Fruit fly (Drosophila melanogaster) whole organism, embryonic: ENCODE data around the gene SREBP.

Experiments used
- ATbp ChIP-seq: fragments of 200-800 bp; sonication (Bioruptor generic); optimal IDR thresholded peaks from 2 replicates; lab custom pipeline; 2017; ENCODE audit warnings: missing biosample characterization, mild to moderate bottlenecking, missing genetic modification characterization, missing genetic modification reagents
- Atf3 ChIP-seq: fragments of 200-800 bp; sonication (Bioruptor generic); optimal IDR thresholded peaks from 3 replicates; lab custom pipeline; 2016; ENCODE audit warnings: missing biosample characterization, missing genetic modification characterization
- B-H2 ChIP-seq: fragments of 200-800 bp; sonication (Bioruptor generic); optimal IDR thresholded peaks from 2 replicates; lab custom pipeline; 2018; ENCODE audit warnings: missing biosample characterization, mild to moderate bottlenecking, missing genetic modification characterization
- CG11723 ChIP-seq: fragments of 200-800 bp; sonication (Bioruptor generic); optimal IDR thresholded peaks from 2 replicates; lab custom pipeline; 2017; ENCODE audit warnings: missing biosample characterization, mild to moderate bottlenecking, missing genetic modification characterization
- CG12299 ChIP-seq: fragments of 200-800 bp; sonication (Bioruptor generic); optimal IDR thresholded peaks from 2 replicates; lab custom pipeline; 2018; ENCODE audit warnings: missing biosample characterization, mild to moderate bottlenecking, missing genetic modification characterization
- CG13775 ChIP-seq: fragments of 200-800 bp; sonication (Bioruptor generic); optimal IDR thresholded peaks from 3 replicates; lab custom pipeline; 2017; ENCODE audit warnings: missing biosample characterization, mild to moderate bottlenecking, missing genetic modification characterization
- CG13894 ChIP-seq: fragments of 200-800 bp; sonication (Bioruptor generic); optimal IDR thresholded peaks from 3 replicates; lab custom pipeline; 2018; ENCODE audit warnings: missing biosample characterization, mild to moderate bottlenecking, missing genetic modification characterization, moderate library complexity
- CG15011 ChIP-seq: fragments of 200-800 bp; sonication (Bioruptor generic); optimal IDR thresholded peaks from 3 replicates; lab custom pipeline; 2018; ENCODE audit warnings: missing biosample characterization, mild to moderate bottlenecking, missing genetic modification characterization
- CG1647 ChIP-seq: fragments of 200-800 bp; sonication (Bioruptor generic); optimal IDR thresholded peaks from 3 replicates; lab custom pipeline; 2016; ENCODE audit warnings: missing biosample characterization, missing genetic modification characterization
- CG17385 ChIP-seq: fragments of 200-800 bp; sonication (Bioruptor generic); optimal IDR thresholded peaks from 3 replicates; lab custom pipeline; 2018; ENCODE audit warnings: missing biosample characterization, mild to moderate bottlenecking, missing genetic modification characterization
- CG2678 ChIP-seq: fragments of 200-800 bp; sonication (Bioruptor generic); optimal IDR thresholded peaks from 3 replicates; lab custom pipeline; 2019; ENCODE audit warnings: missing biosample characterization, mild to moderate bottlenecking, missing genetic modification characterization, moderate library complexity
- CG2875 ChIP-seq: fragments of 200-800 bp; sonication (Bioruptor generic); optimal IDR thresholded peaks from 2 replicates; lab custom pipeline; 2017; ENCODE audit warnings: missing biosample characterization, mild to moderate bottlenecking, missing genetic modification characterization, missing genetic modification reagents
- CG3281 ChIP-seq: fragments of 200-800 bp; sonication (Bioruptor generic); optimal IDR thresholded peaks from 3 replicates; lab custom pipeline; 2017; ENCODE audit warnings: missing biosample characterization, mild to moderate bottlenecking, missing genetic modification characterization
- CG3407 ChIP-seq: fragments of 200-800 bp; sonication (Bioruptor generic); optimal IDR thresholded peaks from 2 replicates; lab custom pipeline; 2018; ENCODE audit warnings: missing biosample characterization, mild to moderate bottlenecking, missing genetic modification characterization
- CG5180 ChIP-seq: fragments of 200-800 bp; sonication (Bioruptor generic); optimal IDR thresholded peaks from 3 replicates; lab custom pipeline; 2017; ENCODE audit warnings: missing biosample characterization, missing genetic modification characterization, mild to moderate bottlenecking, moderate library complexity, missing genetic modification reagents
- CG7963 ChIP-seq: fragments of 200-800 bp; sonication (Bioruptor generic); IDR thresholded peaks from 3 replicates; pipeline ENCODE4 v1.3.6; 2022; ENCODE audit warnings: missing biosample characterization, missing genetic modification characterization; ENCODE audit not compliant: partially characterized antibody
- CG7987 ChIP-seq: fragments of 200-800 bp; sonication (Bioruptor generic); optimal IDR thresholded peaks from 2 replicates; lab custom pipeline; 2018; ENCODE audit warnings: missing biosample characterization, mild to moderate bottlenecking, missing genetic modification characterization, moderate library complexity
- CG9817 ChIP-seq: fragments of 200-800 bp; sonication (Bioruptor generic); optimal IDR thresholded peaks from 2 replicates; lab custom pipeline; 2018; ENCODE audit warnings: missing biosample characterization, mild to moderate bottlenecking, missing genetic modification characterization, moderate library complexity
- Dll ChIP-seq: fragments of 200-800 bp; sonication (Bioruptor generic); IDR thresholded peaks from 4 replicates; pipeline ENCODE4 v1.3.6; 2022; ENCODE audit warnings: missing biosample characterization, missing genetic modification characterization; ENCODE audit not compliant: partially characterized antibody
- Elba2 ChIP-seq: fragments of 200-800 bp; sonication (Bioruptor generic); optimal IDR thresholded peaks from 3 replicates; lab custom pipeline; 2016; ENCODE audit warnings: missing biosample characterization, missing genetic modification characterization
- H2.0 ChIP-seq: fragments of 200-800 bp; sonication (Bioruptor generic); IDR thresholded peaks from 2 replicates; pipeline ENCODE4 v1.3.6; 2022; ENCODE audit warnings: missing biosample characterization, missing genetic modification characterization
- Nf-YB ChIP-seq: fragments of 200-800 bp; sonication (Bioruptor generic); optimal IDR thresholded peaks from 3 replicates; lab custom pipeline; 2019; ENCODE audit warnings: missing biosample characterization, mild to moderate bottlenecking, missing genetic modification characterization, moderate library complexity
- Oli ChIP-seq: fragments of 200-800 bp; sonication (Bioruptor generic); optimal IDR thresholded peaks from 2 replicates; lab custom pipeline; 2018; ENCODE audit warnings: missing biosample characterization, mild to moderate bottlenecking, missing genetic modification characterization, moderate library complexity
- PHDP ChIP-seq: fragments of 200-800 bp; sonication (Bioruptor generic); optimal IDR thresholded peaks from 3 replicates; lab custom pipeline; 2018; ENCODE audit warnings: missing biosample characterization, mild to moderate bottlenecking, missing genetic modification characterization, moderate library complexity
- Vsx1 ChIP-seq: fragments of 200-800 bp; sonication (Bioruptor generic); optimal IDR thresholded peaks from 2 replicates; lab custom pipeline; 2017; ENCODE audit warnings: missing biosample characterization, mild to moderate bottlenecking, missing genetic modification characterization, missing genetic modification reagents
- dmrt99B ChIP-seq: fragments of 200-800 bp; sonication (Bioruptor generic); optimal IDR thresholded peaks from 2 replicates; lab custom pipeline; 2018; ENCODE audit warnings: missing biosample characterization, mild to moderate bottlenecking, missing genetic modification characterization, moderate library complexity
- en ChIP-seq: fragments of 200-800 bp; sonication (Bioruptor generic); optimal IDR thresholded peaks from 2 replicates; lab custom pipeline; 2016; ENCODE audit warnings: missing biosample characterization, missing genetic modification characterization
- grau ChIP-seq: fragments of 200-800 bp; optimal IDR thresholded peaks from 3 replicates; lab custom pipeline; 2019; ENCODE audit warnings: missing biosample characterization, mild to moderate bottlenecking, missing genetic modification characterization, moderate library complexity
- gsb-n ChIP-seq: fragments of 200-800 bp; sonication (Bioruptor generic); optimal IDR thresholded peaks from 3 replicates; lab custom pipeline; 2018; ENCODE audit warnings: missing biosample characterization, mild to moderate bottlenecking, missing genetic modification characterization
- hb ChIP-seq: fragments of 200-800 bp; sonication (Bioruptor generic); IDR thresholded peaks from 3 replicates; pipeline ENCODE4 v1.3.6; 2022; ENCODE audit warnings: missing biosample characterization, missing genetic modification characterization; ENCODE audit not compliant: partially characterized antibody
- hbn ChIP-seq: fragments of 200-800 bp; sonication (Bioruptor generic); IDR thresholded peaks from 2 replicates; pipeline ENCODE4 v1.3.6; 2022; ENCODE audit warnings: missing biosample characterization, missing genetic modification characterization; ENCODE audit not compliant: partially characterized antibody
- hkb ChIP-seq, 2 experiments: fragments of 200-800 bp in 1 of 2; fragments of >200 bp in 1 of 2; sonication (Bioruptor generic) in 1 of 2; IDR thresholded peaks in 1 of 2; optimal IDR thresholded peaks in 1 of 2; 2 replicates each; pipeline versions ENCODE4 v1.3.6 to Lab custom; 2017 to 2022; ENCODE audit warnings: missing biosample characterization in 1 of 2, missing genetic modification characterization in 1 of 2
- lab ChIP-seq: fragments of 200-800 bp; sonication (Bioruptor generic); optimal IDR thresholded peaks from 3 replicates; lab custom pipeline; 2017; ENCODE audit warnings: missing biosample characterization, missing genetic modification characterization, mild to moderate bottlenecking, moderate library complexity, missing genetic modification reagents
- mirr ChIP-seq: fragments of 200-800 bp; sonication (Bioruptor generic); optimal IDR thresholded peaks from 3 replicates; lab custom pipeline; 2018; ENCODE audit warnings: missing biosample characterization, mild to moderate bottlenecking, missing genetic modification characterization
- nmo ChIP-seq: fragments of 200-800 bp; sonication (Bioruptor generic); optimal IDR thresholded peaks from 2 replicates; lab custom pipeline; 2018; ENCODE audit warnings: missing biosample characterization, mild to moderate bottlenecking, missing genetic modification characterization, moderate library complexity
- oc ChIP-seq: fragments of 200-800 bp; sonication (Bioruptor generic); optimal IDR thresholded peaks from 2 replicates; lab custom pipeline; 2018; ENCODE audit warnings: missing biosample characterization, mild to moderate bottlenecking, missing genetic modification characterization, moderate library complexity
- org-1 ChIP-seq: fragments of 200-800 bp; sonication (Bioruptor generic); optimal IDR thresholded peaks from 2 replicates; lab custom pipeline; 2017; ENCODE audit warnings: missing biosample characterization, missing genetic modification characterization
- pho ChIP-seq: fragments of 200-800 bp; sonication (Bioruptor generic); optimal IDR thresholded peaks from 2 replicates; lab custom pipeline; 2016; ENCODE audit warnings: missing biosample characterization, missing genetic modification characterization
- prd ChIP-seq, 3 experiments: fragments of >200 bp in 2 of 3; fragments of 200-800 bp in 1 of 3; sonication (Bioruptor generic) in 1 of 3; optimal IDR thresholded peaks in 2 of 3; IDR thresholded peaks in 1 of 3; 2 replicates in 2 of 3; 3 replicates in 1 of 3; pipeline versions ENCODE4 v1.3.6 to Lab custom; 2017 to 2022; ENCODE audit warnings: missing biosample characterization in 1 of 3, missing genetic modification characterization in 1 of 3
- pros ChIP-seq: fragments of 200-800 bp; sonication (Bioruptor generic); optimal IDR thresholded peaks from 3 replicates; lab custom pipeline; 2019; ENCODE audit warnings: missing biosample characterization, mild to moderate bottlenecking, missing genetic modification characterization, moderate library complexity
- pzg ChIP-seq: fragments of 200-800 bp; sonication (Bioruptor generic); optimal IDR thresholded peaks from 3 replicates; lab custom pipeline; 2018; ENCODE audit warnings: missing biosample characterization, mild to moderate bottlenecking, missing genetic modification characterization, moderate library complexity
- scrt ChIP-seq: fragments of 200-800 bp; sonication (Bioruptor generic); optimal IDR thresholded peaks from 2 replicates; lab custom pipeline; 2018; ENCODE audit warnings: missing biosample characterization, mild to moderate bottlenecking, missing genetic modification characterization, moderate library complexity
- sna ChIP-seq: fragments of 200-800 bp; sonication (Bioruptor generic); IDR thresholded peaks from 2 replicates; pipeline ENCODE4 v1.3.6; 2022; ENCODE audit warnings: missing biosample characterization, missing genetic modification characterization; ENCODE audit not compliant: partially characterized antibody
- stc ChIP-seq: fragments of 200-800 bp; sonication (Bioruptor generic); IDR thresholded peaks from 2 replicates; pipeline ENCODE4 v1.3.6; 2022; ENCODE audit warnings: missing biosample characterization, missing genetic modification characterization
- tap ChIP-seq: fragments of 200-800 bp; optimal IDR thresholded peaks from 3 replicates; lab custom pipeline; 2019; ENCODE audit warnings: missing biosample characterization, mild to moderate bottlenecking, missing genetic modification characterization, moderate library complexity
- tna ChIP-seq: fragments of 200-800 bp; sonication (Bioruptor generic); IDR thresholded peaks from 2 replicates; pipeline ENCODE4 v1.3.6; 2022; ENCODE audit warnings: missing biosample characterization, missing genetic modification characterization; ENCODE audit not compliant: partially characterized antibody
- trem ChIP-seq: fragments of 200-800 bp; optimal IDR thresholded peaks from 3 replicates; lab custom pipeline; 2019; ENCODE audit warnings: missing biosample characterization, mild to moderate bottlenecking, missing genetic modification characterization, moderate library complexity
- wek ChIP-seq: fragments of 200-800 bp; sonication (Bioruptor generic); optimal IDR thresholded peaks from 3 replicates; lab custom pipeline; 2018; ENCODE audit warnings: missing biosample characterization, mild to moderate bottlenecking, missing genetic modification characterization, moderate library complexity

The SREBP gene

DNA sequence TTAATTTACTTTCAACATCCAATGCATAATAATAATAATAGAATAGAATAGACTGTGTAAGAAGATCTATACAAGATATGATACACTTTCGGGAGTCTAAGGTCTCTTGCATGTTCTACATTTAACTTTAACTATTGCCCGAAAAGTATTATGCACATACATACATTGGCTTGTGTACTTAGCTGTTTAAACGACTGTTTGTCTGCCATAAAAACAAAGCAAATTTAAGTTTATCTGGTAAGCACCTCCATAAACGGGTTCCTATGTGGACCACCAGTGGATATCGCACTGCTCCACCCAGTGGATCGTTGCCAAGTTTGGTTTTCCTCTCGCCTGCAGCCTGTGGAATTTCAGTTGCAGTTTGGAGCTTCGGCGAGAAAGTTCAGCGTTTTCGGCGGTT, 53.2 kb downstream of the SREBP start:
- TF ChIP-seq CG13894 (tag; lab: Kevin White, UChicago), result peak; percentile 9
- TF ChIP-seq hbn, result no peak
- TF ChIP-seq Oli (tag; lab: Kevin White, UChicago), result no peak
- TF ChIP-seq oc (tag; lab: Kevin White, UChicago), result no peak
- TF ChIP-seq grau (tag; lab: Kevin White, UChicago), result peak; percentile 2
- no peak for TF ChIP-seq Dll
- TF ChIP-seq B-H2 (GFP tag; lab: Kevin White, UChicago), result peak; percentile 0
- peak; percentile 11 for TF ChIP-seq gsb-n (tag; lab: Kevin White, UChicago)
- no peak for TF ChIP-seq CG13775 (GFP tag; lab: Kevin White, UChicago)
- TF ChIP-seq CG1647 (GFP tag; lab: Kevin White, UChicago), result no peak
- TF ChIP-seq Elba2, result no peak
- no peak for TF ChIP-seq CG11723 (GFP tag; lab: Kevin White, UChicago)
- no peak for TF ChIP-seq prd (optimal IDR thresholded peaks at IDR 0.05; lab: Kevin White, UChicago)
- no peak for TF ChIP-seq prd (GFP tag; IDR thresholded peaks at IDR 0.05; lab: Robert Waterston, UW)
- TF ChIP-seq ATbp (GFP tag; lab: Kevin White, UChicago), result peak; percentile 85
- peak; percentile 53 for TF ChIP-seq CG3407 (GFP tag; lab: Kevin White, UChicago)
- peak; percentile 14 for TF ChIP-seq en
- no peak for TF ChIP-seq pzg (GFP tag; lab: Kevin White, UChicago)
- peak; percentile 59 for TF ChIP-seq CG3281
- TF ChIP-seq tna (GFP tag; lab: Robert Waterston, UW), result no peak
- no peak for TF ChIP-seq sna (GFP tag; lab: Robert Waterston, UW)
- no peak for TF ChIP-seq Nf-YB (GFP tag; lab: Kevin White, UChicago)
- TF ChIP-seq CG15011 (GFP tag; lab: Kevin White, UChicago), result no peak
- TF ChIP-seq mirr, result peak; percentile 59
- peak; percentile 10 for TF ChIP-seq CG9817
- TF ChIP-seq scrt, result peak; percentile 25
- no peak for TF ChIP-seq hb (GFP tag; lab: Robert Waterston, UW)
- TF ChIP-seq wek (GFP tag; lab: Kevin White, UChicago), result peak; percentile 76
- no peak for TF ChIP-seq pros
- TF ChIP-seq CG2678 (tag; lab: Kevin White, UChicago), result peak; percentile 46
- TF ChIP-seq CG5180 (GFP tag; lab: Kevin White, UChicago), result peak; percentile 24
- TF ChIP-seq H2.0, result no peak
- no peak for TF ChIP-seq pho
- TF ChIP-seq tap (tag; lab: Kevin White, UChicago), result peak; percentile 25
- no peak for TF ChIP-seq stc (GFP tag; lab: Robert Waterston, UW)
- TF ChIP-seq trem, result no peak
- TF ChIP-seq CG2875, result peak; percentile 64
- TF ChIP-seq CG7963 (GFP tag; lab: Robert Waterston, UW), result no peak
- peak; percentile 39 for TF ChIP-seq CG7987
- peak; percentile 63 for TF ChIP-seq Vsx1 (GFP tag; lab: Kevin White, UChicago)
- TF ChIP-seq hkb (optimal IDR thresholded peaks at IDR 0.05; lab: Kevin White, UChicago), result no peak
- TF ChIP-seq hkb (GFP tag; IDR thresholded peaks at IDR 0.05; lab: Robert Waterston, UW), result peak; percentile 55; the same call in 1 of the 2 replicates
- TF ChIP-seq org-1 (GFP tag; lab: Kevin White, UChicago), result peak; percentile 38
- TF ChIP-seq nmo (GFP tag; lab: Kevin White, UChicago), result no peak
- TF ChIP-seq Atf3 (GFP tag; lab: Kevin White, UChicago), result no peak
- TF ChIP-seq dmrt99B, result peak; percentile 10
- peak; percentile 70 for TF ChIP-seq lab (GFP tag; lab: Kevin White, UChicago)
- TF ChIP-seq CG17385, result peak; percentile 14
- peak; percentile 29 for TF ChIP-seq CG12299
- peak; percentile 42 for TF ChIP-seq PHDP (tag; lab: Kevin White, UChicago)
